Worm (Caenorhabditis elegans) whole organism, late embryonic: ENCODE measurements around the gene F42E11.3.

ENCODE experiments used
- C38D4.7 ChIP-seq: fragments of 200-800 bp; sonication (Bioruptor generic); optimal IDR thresholded peaks from 2 replicates; lab custom pipeline; 2018; ENCODE audit warnings: mild to moderate bottlenecking, missing genetic modification characterization, moderate library complexity, missing compliant biosample characterization
- F13H6.1 ChIP-seq: sonication (generic microtip); optimal IDR thresholded peaks from 2 replicates; lab custom pipeline; 2016; ENCODE audit warnings: missing genetic modification characterization, missing compliant biosample characterization
- K09A11.1 ChIP-seq: sonication (generic microtip); optimal IDR thresholded peaks from 2 replicates; lab custom pipeline; 2017; ENCODE audit warnings: antibody characterized with exemption, mild to moderate bottlenecking, missing genetic modification characterization, missing compliant biosample characterization; ENCODE audit not compliant: insufficient read depth
- T23F11.4 ChIP-seq: fragments of 200-800 bp; sonication (Bioruptor generic); optimal IDR thresholded peaks from 2 replicates; lab custom pipeline; 2018; ENCODE audit warnings: mild to moderate bottlenecking, missing genetic modification characterization, missing compliant biosample characterization
- Y22D7AL.16 ChIP-seq: sonication (generic microtip); optimal IDR thresholded peaks from 2 replicates; lab custom pipeline; 2016; ENCODE audit warnings: missing genetic modification characterization, missing compliant biosample characterization
- ahr-1 ChIP-seq: sonication (generic microtip); optimal IDR thresholded peaks from 2 replicates; lab custom pipeline; 2016; ENCODE audit warnings: missing genetic modification characterization, missing compliant biosample characterization
- ceh-14 ChIP-seq: sonication (generic microtip); optimal IDR thresholded peaks from 2 replicates; lab custom pipeline; 2016; ENCODE audit warnings: missing genotype, missing genetic modification characterization, missing compliant biosample characterization
- ceh-18 ChIP-seq: sonication (generic microtip); optimal IDR thresholded peaks from 2 replicates; lab custom pipeline; 2016; ENCODE audit warnings: missing genetic modification characterization, missing compliant biosample characterization
- ceh-2 ChIP-seq: sonication (generic microtip); optimal IDR thresholded peaks from 2 replicates; lab custom pipeline; 2016; ENCODE audit warnings: missing genotype, missing genetic modification characterization, missing compliant biosample characterization
- ceh-22 ChIP-seq: sonication (generic microtip); optimal IDR thresholded peaks from 2 replicates; lab custom pipeline; 2017; ENCODE audit warnings: missing biosample characterization, missing genetic modification characterization
- ceh-24 ChIP-seq: sonication (generic microtip); optimal IDR thresholded peaks from 2 replicates; lab custom pipeline; 2016; ENCODE audit warnings: mild to moderate bottlenecking, missing genetic modification characterization, missing compliant biosample characterization
- ceh-30 ChIP-seq: fragments of 150-350 bp; optimal IDR thresholded peaks from 2 replicates; lab custom pipeline; 2014; ENCODE audit warnings: missing biosample characterization, missing genetic modification characterization
- ceh-31 ChIP-seq: sonication (generic microtip); optimal IDR thresholded peaks from 2 replicates; lab custom pipeline; 2016; ENCODE audit warnings: missing genetic modification characterization, missing compliant biosample characterization
- ceh-9 ChIP-seq: sonication (generic microtip); optimal IDR thresholded peaks from 2 replicates; lab custom pipeline; 2016; ENCODE audit warnings: mild to moderate bottlenecking, missing genetic modification characterization, inconsistent platforms, missing compliant biosample characterization
- che-1 ChIP-seq: sonication (generic microtip); optimal IDR thresholded peaks from 2 replicates; lab custom pipeline; 2016; ENCODE audit warnings: mild to moderate bottlenecking, missing genetic modification characterization, missing compliant biosample characterization
- dmd-4 ChIP-seq: sonication (generic microtip); optimal IDR thresholded peaks from 2 replicates; lab custom pipeline; 2016; ENCODE audit warnings: borderline replicate concordance, missing genetic modification characterization, missing compliant biosample characterization
- dve-1 ChIP-seq: sonication (generic microtip); optimal IDR thresholded peaks from 2 replicates; lab custom pipeline; 2017; ENCODE audit warnings: antibody characterized with exemption, mild to moderate bottlenecking, missing genetic modification characterization, missing compliant biosample characterization
- elt-2 ChIP-seq: sonication (generic microtip); optimal IDR thresholded peaks from 2 replicates; lab custom pipeline; 2016; ENCODE audit warnings: missing genetic modification reagents, missing genetic modification characterization, missing compliant biosample characterization
- fkh-10 ChIP-seq: fragments of 150-350 bp; optimal IDR thresholded peaks from 2 replicates; lab custom pipeline; 2014; ENCODE audit warnings: missing biosample characterization, missing genetic modification reagents, missing genetic modification characterization
- fkh-6 ChIP-seq: sonication (generic microtip); optimal IDR thresholded peaks from 2 replicates; lab custom pipeline; 2016; ENCODE audit warnings: missing genetic modification characterization, missing compliant biosample characterization
- gmeb-2 ChIP-seq: sonication (generic microtip); optimal IDR thresholded peaks from 2 replicates; lab custom pipeline; 2016; ENCODE audit warnings: missing genetic modification characterization, inconsistent platforms, missing compliant biosample characterization
- hlh-13 ChIP-seq: fragments of 200-800 bp; sonication (Bioruptor generic); optimal IDR thresholded peaks from 2 replicates; lab custom pipeline; 2018; ENCODE audit warnings: mild to moderate bottlenecking, missing genetic modification characterization, missing compliant biosample characterization
- hlh-15 ChIP-seq: sonication (generic microtip); optimal IDR thresholded peaks from 2 replicates; lab custom pipeline; 2016; ENCODE audit warnings: missing genetic modification characterization, missing compliant biosample characterization
- hlh-8 ChIP-seq: sonication (generic microtip); optimal IDR thresholded peaks from 2 replicates; lab custom pipeline; 2016; ENCODE audit warnings: missing genotype, missing genetic modification characterization, missing compliant biosample characterization
- lim-6 ChIP-seq: sonication (generic microtip); optimal IDR thresholded peaks from 2 replicates; lab custom pipeline; 2016; ENCODE audit warnings: missing genetic modification characterization, missing compliant biosample characterization
- lin-11 ChIP-seq: fragments of 200-800 bp; sonication (Bioruptor generic); optimal IDR thresholded peaks from 2 replicates; lab custom pipeline; 2018; ENCODE audit warnings: mild to moderate bottlenecking, missing genetic modification characterization, missing compliant biosample characterization
- madf-2 ChIP-seq: sonication (generic microtip); optimal IDR thresholded peaks from 2 replicates; lab custom pipeline; 2017; ENCODE audit warnings: missing genetic modification characterization, missing compliant biosample characterization
- nhr-11 ChIP-seq: fragments of 150-350 bp; optimal IDR thresholded peaks from 2 replicates; lab custom pipeline; 2014; ENCODE audit warnings: missing biosample characterization, missing genetic modification characterization
- odd-2 ChIP-seq: sonication (generic microtip); optimal IDR thresholded peaks from 2 replicates; lab custom pipeline; 2017; ENCODE audit warnings: antibody characterized with exemption, mild to moderate bottlenecking, missing genetic modification characterization, missing compliant biosample characterization
- pat-9 ChIP-seq: fragments of 200-800 bp; sonication (Bioruptor generic); optimal IDR thresholded peaks from 2 replicates; lab custom pipeline; 2018; ENCODE audit warnings: mild to moderate bottlenecking, missing genetic modification characterization, moderate library complexity, missing compliant biosample characterization
- pha-4 ChIP-seq: fragments of 150-350 bp; optimal IDR thresholded peaks from 2 replicates; lab custom pipeline; 2018; ENCODE audit warnings: missing biosample characterization, missing genetic modification reagents, missing genetic modification characterization
- pqm-1 ChIP-seq: sonication (generic microtip); optimal IDR thresholded peaks from 2 replicates; lab custom pipeline; 2016; ENCODE audit warnings: missing genetic modification characterization, missing compliant biosample characterization
- ref-2 ChIP-seq: sonication (generic microtip); optimal IDR thresholded peaks from 2 replicates; lab custom pipeline; 2016; ENCODE audit warnings: missing genetic modification characterization, missing compliant biosample characterization
- rnt-1 ChIP-seq: sonication (generic microtip); optimal IDR thresholded peaks from 2 replicates; lab custom pipeline; 2016; ENCODE audit warnings: missing genetic modification characterization, missing compliant biosample characterization
- sdc-2 ChIP-seq: sonication (generic microtip); optimal IDR thresholded peaks from 2 replicates; lab custom pipeline; 2016; ENCODE audit warnings: missing genotype, missing genetic modification characterization, missing compliant biosample characterization
- sox-2 ChIP-seq: fragments of 200-800 bp; sonication (Bioruptor generic); IDR thresholded peaks from 2 replicates; pipeline ENCODE4 v1.3.6; 2022; ENCODE audit warnings: missing genetic modification reagents, missing genetic modification characterization, missing compliant biosample characterization
- syd-9 ChIP-seq: sonication (generic microtip); optimal IDR thresholded peaks from 2 replicates; lab custom pipeline; 2016; ENCODE audit warnings: mild to moderate bottlenecking, missing genetic modification characterization, moderate library complexity, missing compliant biosample characterization
- tbx-2 ChIP-seq: sonication (generic microtip); optimal IDR thresholded peaks from 2 replicates; lab custom pipeline; 2016; ENCODE audit warnings: missing genetic modification characterization, missing compliant biosample characterization
- ttx-3 ChIP-seq: sonication (generic microtip); optimal IDR thresholded peaks from 2 replicates; lab custom pipeline; 2016; ENCODE audit warnings: missing genetic modification reagents, missing genetic modification characterization, missing compliant biosample characterization
- unc-3 ChIP-seq, 2 experiments: fragments of 200-800 bp in 1 of 2; sonication (Bioruptor generic) in 1 of 2; sonication (generic microtip) in 1 of 2; conservative IDR thresholded peaks in 1 of 2; optimal IDR thresholded peaks in 1 of 2; 2 replicates each; pipeline versions ENCODE4 v1.3.6 to Lab custom; 2016 to 2022; ENCODE audit warnings: missing compliant biosample characterization in 2 of 2, missing genetic modification characterization in 2 of 2, missing genetic modification reagents in 1 of 2
- unc-55 ChIP-seq: sonication (generic microtip); optimal IDR thresholded peaks from 2 replicates; lab custom pipeline; 2017; ENCODE audit warnings: missing biosample characterization, missing genetic modification reagents, missing genetic modification characterization
- unc-86 ChIP-seq: sonication (generic microtip); optimal IDR thresholded peaks from 2 replicates; lab custom pipeline; 2016; ENCODE audit warnings: missing genetic modification characterization, missing compliant biosample characterization
- zip-5 ChIP-seq: sonication (generic microtip); optimal IDR thresholded peaks from 2 replicates; lab custom pipeline; 2016; ENCODE audit warnings: missing genetic modification characterization, missing compliant biosample characterization
- ztf-16 ChIP-seq: sonication (generic microtip); optimal IDR thresholded peaks from 2 replicates; lab custom pipeline; 2017; ENCODE audit warnings: missing genetic modification characterization, missing compliant biosample characterization

The F42E11.3 gene

DNA sequence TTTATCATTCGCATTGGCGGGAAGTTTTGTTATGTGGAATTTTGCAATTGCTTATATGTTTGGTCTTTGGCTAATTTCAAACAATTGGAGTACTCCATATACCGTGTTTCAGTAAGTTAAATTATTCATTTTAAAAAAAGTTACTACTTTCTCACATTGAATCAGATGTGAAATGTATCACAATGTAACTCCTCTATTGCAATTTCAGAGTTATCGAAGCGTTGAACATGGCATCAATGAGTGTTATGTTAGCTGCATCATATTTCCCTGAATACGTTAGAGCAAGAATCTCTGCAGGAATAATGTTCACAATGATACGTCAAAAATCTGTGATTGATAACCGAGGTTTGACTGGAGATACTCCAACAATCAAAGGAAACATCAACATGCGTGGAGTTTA, 19.6 kb downstream of the F42E11.3 start:
- TF ChIP-seq ceh-30 (no peak), ceh-18 (no peak), ceh-22 (tag; lab: Kevin White, UChicago) (no peak), ahr-1 (tag; lab: Kevin White, UChicago) (no peak)

DNA sequence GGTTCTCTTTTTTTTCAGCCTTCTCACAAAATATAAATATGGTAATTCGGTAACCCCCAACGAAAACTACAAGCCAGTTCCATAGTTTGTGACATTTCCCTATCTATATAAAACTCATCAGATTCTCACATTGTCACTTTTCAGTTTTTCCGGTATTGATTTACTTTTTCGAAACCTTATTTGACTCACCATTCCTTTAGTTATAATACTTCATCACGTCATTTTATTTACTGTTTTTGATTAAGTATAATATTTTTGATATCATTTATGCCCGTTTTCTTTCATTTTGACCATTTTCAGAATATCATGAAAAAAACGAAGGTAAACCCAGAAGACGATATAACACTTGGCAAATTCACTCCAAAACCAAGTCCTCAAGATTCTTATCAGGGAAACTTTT, 23.6 kb downstream of the F42E11.3 start, which contains the start of gene pgp-3:
Gene pgp-3, plus strand, starts transcription at position 301 of the 400 bp plus-strand sequence.
- TF ChIP-seq nhr-11 (tag; lab: Kevin White, UChicago) (no peak), K09A11.1 (no peak), pha-4 (no peak), pat-9 (no peak), hlh-8 (no peak), fkh-10 (GFP tag; lab: Kevin White, UChicago) (no peak), T23F11.4 (GFP tag; lab: Kevin White, UChicago) (no peak), unc-3 (GFP tag; conservative IDR thresholded peaks at IDR 0.05; lab: Robert Waterston, UW) (no peak), unc-3 (tag; optimal IDR thresholded peaks at IDR 0.05; lab: Kevin White, UChicago) (no peak), ceh-24 (tag; lab: Kevin White, UChicago) (no peak), lim-6 (no peak), ceh-31 (tag; lab: Kevin White, UChicago) (no peak), pqm-1 (tag; lab: Kevin White, UChicago) (no peak), syd-9 (no peak), dmd-4 (no peak), F13H6.1 (tag; lab: Kevin White, UChicago) (no peak), tbx-2 (tag; lab: Kevin White, UChicago) (no peak), ceh-2 (tag; lab: Kevin White, UChicago) (no peak)

DNA sequence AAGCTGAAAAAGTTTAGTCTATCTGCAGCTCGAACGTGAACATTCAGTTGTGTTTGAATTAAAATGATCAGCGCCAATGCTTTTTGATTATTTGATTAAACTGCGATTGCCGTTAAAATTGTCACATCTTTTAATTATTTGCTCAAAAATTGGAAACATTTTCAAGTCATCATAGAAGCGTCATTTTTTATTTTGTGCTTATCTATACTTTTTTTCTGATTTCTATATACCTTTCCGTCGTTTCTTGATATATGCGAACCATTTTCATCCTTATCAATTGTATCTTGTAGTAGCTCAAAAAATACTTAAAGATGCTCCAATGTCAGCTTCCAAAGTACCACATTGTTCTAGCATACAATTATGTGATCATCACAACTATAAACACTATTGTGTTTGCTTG, 24.1 kb downstream of the F42E11.3 start:
- TF ChIP-seq ceh-9 (tag; lab: Kevin White, UChicago), result no peak
- TF ChIP-seq syd-9, result no peak
- TF ChIP-seq madf-2 (tag; lab: Kevin White, UChicago), result no peak
- TF ChIP-seq ahr-1 (tag; lab: Kevin White, UChicago), result no peak
- no peak for TF ChIP-seq che-1 (tag; lab: Kevin White, UChicago)
- TF ChIP-seq Y22D7AL.16, result no peak
- no peak for TF ChIP-seq C38D4.7 (GFP tag; lab: Kevin White, UChicago)
- no peak for TF ChIP-seq ceh-22 (tag; lab: Kevin White, UChicago)
- TF ChIP-seq zip-5 (tag; lab: Kevin White, UChicago), result no peak
- TF ChIP-seq pqm-1 (tag; lab: Kevin White, UChicago), result no peak
- TF ChIP-seq ref-2 (tag; lab: Kevin White, UChicago), result no peak
- no peak for TF ChIP-seq unc-55
- TF ChIP-seq sdc-2 (tag; lab: Kevin White, UChicago), result no peak
- TF ChIP-seq ceh-14 (tag; lab: Kevin White, UChicago), result no peak
- no peak for TF ChIP-seq rnt-1 (tag; lab: Kevin White, UChicago)
- no peak for TF ChIP-seq fkh-6 (tag; lab: Kevin White, UChicago)
- no peak for TF ChIP-seq sox-2 (GFP tag; lab: Robert Waterston, UW)
- TF ChIP-seq ttx-3 (tag; lab: Kevin White, UChicago), result no peak
- TF ChIP-seq ceh-24 (tag; lab: Kevin White, UChicago), result no peak
- no peak for TF ChIP-seq K09A11.1

ce11 chrX:11346155-11346554, 29.3 kb downstream of the F42E11.3 start, which contains the start of gene oct-2:
Gene oct-2 (plus strand): TSS chrX:11346455.
- TF ChIP-seq odd-2 (tag; lab: Kevin White, UChicago) (no peak), che-1 (tag; lab: Kevin White, UChicago) (no peak), ceh-2 (tag; lab: Kevin White, UChicago) (no peak), hlh-15 (tag; lab: Kevin White, UChicago) (no peak), hlh-13 (GFP tag; lab: Kevin White, UChicago) (no peak), unc-86 (no peak), ttx-3 (tag; lab: Kevin White, UChicago) (no peak), fkh-10 (GFP tag; lab: Kevin White, UChicago) (no peak), ztf-16 (tag; lab: Kevin White, UChicago) (no peak), elt-2 (no peak), gmeb-2 (tag; lab: Kevin White, UChicago) (no peak), dve-1 (tag; lab: Kevin White, UChicago) (no peak), lin-11 (tag; lab: Kevin White, UChicago) (no peak)
